Fruit fly (Drosophila melanogaster) whole organism, wandering third instar larva: Measurements from ENCODE around the gene CG9147.

ENCODE experiments used
- CG32264 ChIP-seq: fragments of 200-800 bp; sonication (Bioruptor generic); optimal IDR thresholded peaks from 2 replicates; lab custom pipeline; 2016; ENCODE audit warnings: missing biosample characterization, missing genetic modification characterization
- HLH106 ChIP-seq: fragments of 200-800 bp; optimal IDR thresholded peaks from 3 replicates; lab custom pipeline; 2019; ENCODE audit warnings: missing biosample characterization, mild to moderate bottlenecking, missing genetic modification characterization, moderate library complexity
- Hnf4 ChIP-seq: fragments of 200-800 bp; sonication (Bioruptor generic); optimal IDR thresholded peaks from 2 replicates; lab custom pipeline; 2016; ENCODE audit warnings: missing biosample characterization, mild to moderate bottlenecking, missing genetic modification characterization
- Hr78 ChIP-seq: fragments of >200 bp; optimal IDR thresholded peaks from 2 replicates; lab custom pipeline; 2017; ENCODE audit warnings: missing biosample characterization, missing genetic modification characterization
- Hr83 ChIP-seq: fragments of 200-300 bp; sonication (Bioruptor generic); optimal IDR thresholded peaks from 2 replicates; lab custom pipeline; 2016; ENCODE audit warnings: missing biosample characterization, mild to moderate bottlenecking, missing genetic modification characterization, moderate library complexity; ENCODE audit not compliant: poor library complexity, severe bottlenecking
- Myc ChIP-seq: fragments of >200 bp; optimal IDR thresholded peaks from 2 replicates; lab custom pipeline; 2017
- N ChIP-seq: fragments of >200 bp; optimal IDR thresholded peaks from 2 replicates; lab custom pipeline; 2018; ENCODE audit warnings: missing biosample characterization, missing external identifiers, missing genetic modification characterization
- dl ChIP-seq, 2 experiments: fragments of 175-275, 200-275 bp in 1 of 2; fragments of 200-275 bp in 1 of 2; sonication (Bioruptor generic); optimal IDR thresholded peaks; lab custom pipeline; 2018; ENCODE audit warnings: mild to moderate bottlenecking in 2 of 2, missing biosample characterization in 2 of 2, missing genetic modification characterization in 2 of 2, moderate library complexity in 2 of 2; ENCODE audit not compliant: partially characterized antibody in 2 of 2, insufficient read depth in 1 of 2
- fru ChIP-seq: fragments of 200-800 bp; sonication (Bioruptor generic); optimal IDR thresholded peaks from 3 replicates; lab custom pipeline; 2016; ENCODE audit warnings: missing biosample characterization, mild to moderate bottlenecking, missing genetic modification characterization
- h ChIP-seq: fragments of 200-800 bp; sonication (Bioruptor generic); optimal IDR thresholded peaks from 3 replicates; lab custom pipeline; 2016; ENCODE audit warnings: missing biosample characterization, mild to moderate bottlenecking, missing genetic modification characterization
- psq ChIP-seq: fragments of 200-800 bp; sonication (Bioruptor generic); optimal IDR thresholded peaks from 3 replicates; lab custom pipeline; 2017; ENCODE audit warnings: missing biosample characterization, mild to moderate bottlenecking, missing genetic modification characterization, moderate library complexity
- sage ChIP-seq: fragments of 200-800 bp; sonication (Bioruptor generic); optimal IDR thresholded peaks from 2 replicates; lab custom pipeline; 2016; ENCODE audit warnings: missing biosample characterization, mild to moderate bottlenecking, missing genetic modification characterization
- usp ChIP-seq: fragments of >200 bp; optimal IDR thresholded peaks from 2 replicates; lab custom pipeline; 2017; ENCODE audit warnings: missing biosample characterization, missing genetic modification characterization

- TF ChIP-seq sage (GFP tag; lab: Kevin White, UChicago): no peak
- TF ChIP-seq usp (GFP tag; lab: Kevin White, UChicago): no peak
- TF ChIP-seq Hr83 (GFP tag; lab: Kevin White, UChicago): no peak
- no peak for TF ChIP-seq psq (GFP tag; lab: Kevin White, UChicago)
- no peak for TF ChIP-seq Myc (lab: Kevin White, UChicago)
- TF ChIP-seq Hnf4 (GFP tag; lab: Kevin White, UChicago): no peak
- no peak for TF ChIP-seq N (GFP tag; lab: Kevin White, UChicago)
- no peak for TF ChIP-seq fru (GFP tag; lab: Kevin White, UChicago)
- no peak for TF ChIP-seq HLH106 (tag; lab: Kevin White, UChicago)
- TF ChIP-seq Hr78: no peak
- no peak for TF ChIP-seq CG32264 (GFP tag; lab: Kevin White, UChicago)
- TF ChIP-seq dl (GFP tag; optimal IDR thresholded peaks at IDR 0.05; lab: Kevin White, UChicago; ENCODE audit: insufficient read depth in 1 of 2, partially characterized antibody in 2 of 2): no peak
- TF ChIP-seq h (GFP tag; lab: Kevin White, UChicago): no peak
Observed at dm6 chr2L:6048542-6048941, 17.3 kb upstream of the CG9147 start, which contains the start of the genes CG34179 and slmo.
